Fruit fly (Drosophila melanogaster): ENCODE measurements around the gene CG15269.

The CG15269 gene

DNA sequence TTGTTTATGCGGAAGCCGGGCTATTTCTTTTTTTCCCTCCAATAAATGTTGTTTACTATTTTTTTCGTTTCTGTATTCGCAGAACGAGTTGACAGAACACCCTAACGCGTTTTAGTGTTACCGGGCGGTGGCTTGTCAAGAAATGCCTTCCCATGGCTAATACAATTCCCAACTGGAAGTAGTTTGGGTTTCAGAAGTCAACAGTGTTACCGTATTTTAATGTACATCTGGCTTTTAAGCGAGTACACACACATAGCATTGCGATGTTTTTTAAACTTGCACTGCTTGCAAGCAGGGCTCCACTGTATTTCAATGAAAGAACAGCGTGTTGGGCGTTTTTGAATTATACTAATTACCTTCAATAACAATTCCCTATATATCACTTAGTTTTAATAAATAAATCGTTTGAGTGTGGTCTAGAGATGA is 48.6 kb upstream of the CG15269 start, which contains the start of gene TfIIS (continued):
- TF ChIP-seq emc (GFP tag; optimal IDR thresholded peaks at IDR 0.05) (no peak), ci (GFP tag; IDR thresholded peaks at IDR 0.05) (peak; percentile 57; the same call in 1 of the 3 replicates), mld (GFP tag; IDR thresholded peaks at IDR 0.05; ENCODE audit: partially characterized antibody) (no peak), zfh1 (GFP tag; IDR thresholded peaks at IDR 0.05) (no peak), ranshi (GFP tag; IDR thresholded peaks at IDR 0.05) (no peak), oc (tag; optimal IDR thresholded peaks at IDR 0.05) (no peak), lbe (GFP tag; optimal IDR thresholded peaks at IDR 0.05) (no peak), fru (optimal IDR thresholded peaks at IDR 0.05) (no peak), CG9727 (GFP tag; optimal IDR thresholded peaks at IDR 0.05) (no peak), CG13894 (tag; optimal IDR thresholded peaks at IDR 0.05) (peak; percentile 45), inv (GFP tag; IDR thresholded peaks at IDR 0.05; ENCODE audit: partially characterized antibody) (peak; percentile 14; the same call in 1 of the 2 replicates), slou (GFP tag; optimal IDR thresholded peaks at IDR 0.05) (no peak), CHES-1-like (GFP tag; optimal IDR thresholded peaks at IDR 0.05) (peak; percentile 51), chif (GFP tag; optimal IDR thresholded peaks at IDR 0.05) (no peak), bcd (GFP tag; optimal IDR thresholded peaks at IDR 0.05) (no peak), Abd-B (GFP tag; optimal IDR thresholded peaks at IDR 0.05) (peak; percentile 80), CG8281 (tag; optimal IDR thresholded peaks at IDR 0.05) (no peak), ind (GFP tag; optimal IDR thresholded peaks at IDR 0.05) (no peak), Pdp1 (GFP tag; optimal IDR thresholded peaks at IDR 0.05) (peak in 1 of 2 experiments; percentile 49), C15 (GFP tag; IDR thresholded peaks at IDR 0.05) (no peak), Blimp-1 (GFP tag; optimal IDR thresholded peaks at IDR 0.05) (no peak), Doc2 (GFP tag; IDR thresholded peaks at IDR 0.05) (no peak), jumu (GFP tag; optimal IDR thresholded peaks at IDR 0.05) (peak; percentile 42), CG32532 (GFP tag; IDR thresholded peaks at IDR 0.05) (peak; percentile 18; the same call in 1 of the 2 replicates), zfh2 (GFP tag; optimal IDR thresholded peaks at IDR 0.05) (no peak), Deaf1 (tag; optimal IDR thresholded peaks at IDR 0.05) (no peak), CG9932 (GFP tag; IDR thresholded peaks at IDR 0.05) (peak; percentile 50), CG17359 (tag; optimal IDR thresholded peaks at IDR 0.05) (no peak), CG5245 (GFP tag; optimal IDR thresholded peaks at IDR 0.05) (no peak), Lim3 (GFP tag; IDR thresholded peaks at IDR 0.05) (no peak), slp2 (GFP tag; optimal IDR thresholded peaks at IDR 0.05) (no peak), CoRest (tag; optimal IDR thresholded peaks at IDR 0.05) (peak; percentile 55), Ets65A (GFP tag) (peak; percentile 88), Atf6 (GFP tag; IDR thresholded peaks at IDR 0.05) (no peak), btn (GFP tag; optimal IDR thresholded peaks at IDR 0.05) (no peak), E2f1 (GFP tag; IDR thresholded peaks at IDR 0.05) (no peak; the same call in 1 of the 2 replicates), bsh (GFP tag; optimal IDR thresholded peaks at IDR 0.05) (no peak), TFAM (GFP tag; optimal IDR thresholded peaks at IDR 0.05) (no peak), grn (GFP tag; optimal IDR thresholded peaks at IDR 0.05) (no peak), en (GFP tag; optimal IDR thresholded peaks at IDR 0.05) (no peak), lmd (GFP tag; IDR thresholded peaks at IDR 0.05) (peak; percentile 7; the same call in 1 of the 2 replicates), dati (GFP tag; IDR thresholded peaks at IDR 0.05) (no peak), sd (tag; optimal IDR thresholded peaks at IDR 0.05) (peak; percentile 31), CG11456 (GFP tag; IDR thresholded peaks at IDR 0.05) (no peak), CG2120 (GFP tag; optimal IDR thresholded peaks at IDR 0.05) (peak; percentile 37), CG13123 (GFP tag; optimal IDR thresholded peaks at IDR 0.05) (no peak), PHDP (tag; optimal IDR thresholded peaks at IDR 0.05) (no peak), chinmo (GFP tag; IDR thresholded peaks at IDR 0.05; ENCODE audit: partially characterized antibody) (0 out of 4 replicates have a peak, but pooled peaks have one; percentile 36), CG8089 (GFP tag; optimal IDR thresholded peaks at IDR 0.05) (no peak), HLH3B (GFP tag; IDR thresholded peaks at IDR 0.05) (no peak), Spps (tag; optimal IDR thresholded peaks at IDR 0.05) (no peak), CG6689 (GFP tag; IDR thresholded peaks at IDR 0.05) (no peak)
